Fruit fly (Drosophila melanogaster) whole organism, pupa: ENCODE data around the gene CG12219.

Experiments used
- CG13204 ChIP-seq: fragments of 200-800 bp; sonication (Bioruptor generic); optimal IDR thresholded peaks from 2 replicates; lab custom pipeline; 2018; ENCODE audit warnings: missing biosample characterization, mild to moderate bottlenecking, missing genetic modification characterization, moderate library complexity
- CG17806 ChIP-seq: fragments of 200-800 bp; sonication (Bioruptor generic); optimal IDR thresholded peaks from 2 replicates; lab custom pipeline; 2018; ENCODE audit warnings: missing biosample characterization, mild to moderate bottlenecking, missing genetic modification characterization, moderate library complexity
- CG32121 ChIP-seq: fragments of 200-800 bp; sonication (Bioruptor generic); IDR thresholded peaks from 2 replicates; pipeline ENCODE4 v1.3.6; 2022; ENCODE audit warnings: missing biosample characterization, missing genetic modification characterization
- CG8301 ChIP-seq: fragments of 200-800 bp; sonication (Bioruptor generic); optimal IDR thresholded peaks from 2 replicates; lab custom pipeline; 2018; ENCODE audit warnings: missing biosample characterization, mild to moderate bottlenecking, missing genetic modification characterization
- D1 ChIP-seq: fragments of 200-800 bp; sonication (Bioruptor generic); optimal IDR thresholded peaks from 2 replicates; lab custom pipeline; 2018; ENCODE audit warnings: missing biosample characterization, mild to moderate bottlenecking, missing genetic modification characterization, moderate library complexity
- Ets98B ChIP-seq: fragments of 200-800 bp; sonication (Bioruptor generic); IDR thresholded peaks from 2 replicates; pipeline ENCODE4 v1.3.6; 2022; ENCODE audit warnings: missing biosample characterization, missing genetic modification characterization
- rn ChIP-seq: fragments of 200-800 bp; sonication (Bioruptor generic); IDR thresholded peaks from 2 replicates; pipeline ENCODE4 v1.3.6; 2022; ENCODE audit warnings: missing biosample characterization, missing genetic modification characterization

dm6 chrX:6303675-6304074 is 2.6 kb upstream of the CG12219 start, which contains the start of gene CG3823:
- TF ChIP-seq D1 (no peak), CG32121 (GFP tag; lab: Robert Waterston, UW) (no peak), CG8301 (no peak), rn (no peak), CG13204 (GFP tag; lab: Kevin White, UChicago) (no peak), CG17806 (tag; lab: Kevin White, UChicago) (no peak), Ets98B (GFP tag; lab: Robert Waterston, UW) (no peak)
